Worm (Caenorhabditis elegans) whole organism, L4/young adult: ENCODE measurements around the gene srx-7.

Experiments
- W03F9.2 ChIP-seq: fragments of 150-350 bp; optimal IDR thresholded peaks from 2 replicates; lab custom pipeline; 2014; ENCODE audit warnings: missing biosample characterization, missing genetic modification characterization
- dao-5 ChIP-seq: sonication (generic microtip); optimal IDR thresholded peaks from 2 replicates; lab custom pipeline; 2016; ENCODE audit warnings: missing genotype, missing genetic modification characterization, moderate library complexity, missing compliant biosample characterization
- him-1 ChIP-seq: sonication (generic microtip); optimal IDR thresholded peaks from 2 replicates; lab custom pipeline; 2016; ENCODE audit warnings: missing genotype, missing genetic modification reagents, missing genetic modification characterization, missing compliant biosample characterization

DNA sequence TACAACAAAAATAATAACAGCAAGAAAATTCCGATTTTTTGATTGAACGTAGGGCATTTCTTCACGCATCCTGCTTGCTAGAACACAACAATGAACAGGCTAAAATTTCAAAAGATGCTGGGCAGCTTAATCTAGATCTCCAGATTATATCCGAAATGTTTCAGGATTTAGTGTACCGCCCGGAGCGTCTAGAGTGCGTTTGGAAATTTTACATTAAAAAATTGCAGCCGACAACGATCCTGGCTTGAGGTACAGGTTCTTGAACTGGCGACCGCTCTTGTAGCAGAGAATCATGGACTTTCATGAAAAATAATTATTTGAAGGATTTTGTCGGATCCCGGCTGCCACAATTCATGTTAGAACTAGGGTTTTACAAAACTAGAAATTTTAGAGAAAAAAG lies 12.0 kb upstream of the srx-7 start, which contains the start of gene C14C6.6:
- TF ChIP-seq him-1 (tag; lab: Kevin White, UChicago) (no peak), dao-5 (tag; lab: Kevin White, UChicago) (no peak), W03F9.2 (tag; lab: Kevin White, UChicago) (no peak)
